Worm (Caenorhabditis elegans) whole organism, late embryonic: ENCODE measurements around the gene tag-273.

ENCODE experiments used
- F13H6.1 ChIP-seq: sonication (generic microtip); optimal IDR thresholded peaks from 2 replicates; lab custom pipeline; 2016; ENCODE audit warnings: missing genetic modification characterization, missing compliant biosample characterization
- Y22D7AL.16 ChIP-seq: sonication (generic microtip); optimal IDR thresholded peaks from 2 replicates; lab custom pipeline; 2016; ENCODE audit warnings: missing genetic modification characterization, missing compliant biosample characterization
- ama-1 ChIP-seq: fragments of 150-350 bp; optimal IDR thresholded peaks from 2 replicates; lab custom pipeline; 2014
- ceh-18 ChIP-seq: sonication (generic microtip); optimal IDR thresholded peaks from 2 replicates; lab custom pipeline; 2016; ENCODE audit warnings: missing genetic modification characterization, missing compliant biosample characterization
- fkh-10 ChIP-seq: fragments of 150-350 bp; optimal IDR thresholded peaks from 2 replicates; lab custom pipeline; 2014; ENCODE audit warnings: missing biosample characterization, missing genetic modification reagents, missing genetic modification characterization
- hlh-13 ChIP-seq: fragments of 200-800 bp; sonication (Bioruptor generic); optimal IDR thresholded peaks from 2 replicates; lab custom pipeline; 2018; ENCODE audit warnings: mild to moderate bottlenecking, missing genetic modification characterization, missing compliant biosample characterization
- hlh-30 ChIP-seq: sonication (generic microtip); optimal IDR thresholded peaks from 2 replicates; lab custom pipeline; 2017; ENCODE audit warnings: antibody characterized with exemption, missing genetic modification characterization, missing compliant biosample characterization; ENCODE audit not compliant: insufficient read depth
- lin-11 ChIP-seq: fragments of 200-800 bp; sonication (Bioruptor generic); optimal IDR thresholded peaks from 2 replicates; lab custom pipeline; 2018; ENCODE audit warnings: mild to moderate bottlenecking, missing genetic modification characterization, missing compliant biosample characterization
- nfya-1 ChIP-seq: sonication (generic microtip); optimal IDR thresholded peaks from 2 replicates; lab custom pipeline; 2017; ENCODE audit warnings: missing genetic modification characterization, mild to moderate bottlenecking, missing compliant biosample characterization, antibody characterized with exemption, moderate library complexity
- pha-2 ChIP-seq: sonication (generic microtip); optimal IDR thresholded peaks from 2 replicates; lab custom pipeline; 2017; ENCODE audit warnings: mild to moderate bottlenecking, missing genetic modification characterization, missing compliant biosample characterization
- pha-4 ChIP-seq: fragments of 150-350 bp; optimal IDR thresholded peaks from 2 replicates; lab custom pipeline; 2018; ENCODE audit warnings: missing biosample characterization, missing genetic modification reagents, missing genetic modification characterization

DNA sequence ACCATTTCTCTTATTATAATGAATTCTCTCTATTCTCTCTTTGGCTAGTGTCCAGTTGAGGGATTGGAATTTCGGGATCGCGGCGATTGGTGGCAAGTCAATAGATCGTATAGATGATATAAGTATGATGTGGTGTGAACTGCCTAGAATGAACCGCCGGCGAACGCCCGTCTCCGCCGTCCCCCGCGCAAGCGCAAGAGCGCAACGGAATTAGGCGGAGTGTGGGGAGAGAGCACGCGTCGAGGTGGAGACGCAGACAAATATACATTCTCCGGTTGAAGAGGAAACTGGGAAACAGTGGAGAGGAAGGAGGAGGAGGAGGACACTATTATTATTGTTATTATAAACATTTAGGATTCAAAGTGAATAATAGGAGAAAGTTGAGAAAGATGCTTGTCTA is 8.5 kb downstream of the tag-273 start:
- TF ChIP-seq ama-1 (lab: Kevin White, UChicago) (no peak), lin-11 (tag; lab: Kevin White, UChicago) (no peak), ceh-18 (tag; lab: Kevin White, UChicago) (no peak), nfya-1 (peak; percentile 59), Y22D7AL.16 (tag; lab: Kevin White, UChicago) (no peak), hlh-30 (no peak), hlh-13 (GFP tag; lab: Kevin White, UChicago) (no peak), pha-2 (peak; percentile 69), fkh-10 (GFP tag; lab: Kevin White, UChicago) (no peak), pha-4 (no peak), F13H6.1 (peak; percentile 34)
